Worm (Caenorhabditis elegans): Measurements from ENCODE around the gene cks-1.

- no peak for TF ChIP-seq snpc-4 (tag; optimal IDR thresholded peaks at IDR 0.05)
- TF ChIP-seq pha-4 (tag; optimal IDR thresholded peaks at IDR 0.05) = no peak
- TF ChIP-seq ces-1 (GFP tag; optimal IDR thresholded peaks at IDR 0.05) = no peak
- no peak for TF ChIP-seq blmp-1 (tag; optimal IDR thresholded peaks at IDR 0.05)
- no peak for TF ChIP-seq mab-5 (tag; optimal IDR thresholded peaks at IDR 0.05)
- no peak for TF ChIP-seq hlh-1 (tag; optimal IDR thresholded peaks at IDR 0.05)
- no peak for TF ChIP-seq mep-1 (tag; optimal IDR thresholded peaks at IDR 0.05)
- no peak for TF ChIP-seq nhr-12 (tag; optimal IDR thresholded peaks at IDR 0.05)
- no peak for TF ChIP-seq elt-1 (tag; optimal IDR thresholded peaks at IDR 0.05; ENCODE audit: borderline replicate concordance, insufficient read depth)
- TF ChIP-seq nhr-28 (tag; optimal IDR thresholded peaks at IDR 0.05) = no peak
- TF ChIP-seq lin-13 (tag; optimal IDR thresholded peaks at IDR 0.05) = no peak
- TF ChIP-seq flh-1 (GFP tag; optimal IDR thresholded peaks at IDR 0.05) = no peak
- no peak for TF ChIP-seq ztf-11 (tag; optimal IDR thresholded peaks at IDR 0.05)
These were observed 34.4 kb upstream of the cks-1 start, which contains the start of gene hlh-12 for ce11 chrIV:8479346-8479745.
